Fruit fly (Drosophila melanogaster): ENCODE data around the gene beat-VII.
A peak's percentile ranks its signal among the peaks of the same experiment; 100 is the strongest.

beat-VII gene

dm6 chr3R:26714109-26714576 lies 32.4 kb upstream of the beat-VII start, which contains the start of gene amon (continued):
- TF ChIP-seq phol (tag; optimal IDR thresholded peaks at IDR 0.05) (peak; percentile 95), CG12391 (tag; optimal IDR thresholded peaks at IDR 0.05) (peak; percentile 97), gsb-n (tag; optimal IDR thresholded peaks at IDR 0.05) (peak; percentile 86), repo (GFP tag; optimal IDR thresholded peaks at IDR 0.05) (peak; percentile 98), CG3995 (GFP tag; optimal IDR thresholded peaks at IDR 0.05) (peak; percentile 79), CG15269 (tag; optimal IDR thresholded peaks at IDR 0.05) (peak; percentile 99), lov (optimal IDR thresholded peaks at IDR 0.05) (no peak), lov (GFP tag; IDR thresholded peaks at IDR 0.05) (peak; percentile 97), Pdp1 (GFP tag; optimal IDR thresholded peaks at IDR 0.05) (peak; percentile 98 to 99), Doc2 (GFP tag; IDR thresholded peaks at IDR 0.05) (peak; percentile 97), CG5953 (GFP tag; IDR thresholded peaks at IDR 0.05) (peak; percentile 97), Fer2 (tag; optimal IDR thresholded peaks at IDR 0.05) (peak; percentile 98), CG17186 (GFP tag; optimal IDR thresholded peaks at IDR 0.05) (peak; percentile 75), Ada2b (GFP tag; IDR thresholded peaks at IDR 0.05) (peak; percentile 99), CHES-1-like (GFP tag; optimal IDR thresholded peaks at IDR 0.05) (peak; percentile 99), CG9727 (GFP tag; optimal IDR thresholded peaks at IDR 0.05) (peak; percentile 97), CG2129 (GFP tag; IDR thresholded peaks at IDR 0.05; ENCODE audit: partially characterized antibody) (no peak), hbn (GFP tag; IDR thresholded peaks at IDR 0.05; ENCODE audit: partially characterized antibody) (no peak), Dad (GFP tag; optimal IDR thresholded peaks at IDR 0.05) (peak; percentile 98), Camta (GFP tag; optimal IDR thresholded peaks at IDR 0.05) (peak; percentile 96), CG2712 (tag; optimal IDR thresholded peaks at IDR 0.05) (peak; percentile 95), Rx (GFP tag; IDR thresholded peaks at IDR 0.05) (peak; percentile 98), fd96Cb (tag; optimal IDR thresholded peaks at IDR 0.05) (peak; percentile 96), CG9437 (GFP tag; optimal IDR thresholded peaks at IDR 0.05) (peak; percentile 88), al (GFP tag; IDR thresholded peaks at IDR 0.05) (peak; percentile 98), CG16815 (GFP tag; optimal IDR thresholded peaks at IDR 0.05) (peak; percentile 95), zen2 (GFP tag; IDR thresholded peaks at IDR 0.05; ENCODE audit: partially characterized antibody) (no peak), jumu (GFP tag; optimal IDR thresholded peaks at IDR 0.05) (peak; percentile 99), Dp (GFP tag; optimal IDR thresholded peaks at IDR 0.05) (peak; percentile 29), CG13775 (GFP tag; optimal IDR thresholded peaks at IDR 0.05) (peak; percentile 95), btn (GFP tag; optimal IDR thresholded peaks at IDR 0.05) (peak; percentile 95), caup (GFP tag; optimal IDR thresholded peaks at IDR 0.05; ENCODE audit: severe bottlenecking) (peak; percentile 100), CG1832 (GFP tag; optimal IDR thresholded peaks at IDR 0.05) (peak; percentile 44), CG10267 (tag; optimal IDR thresholded peaks at IDR 0.05) (peak; percentile 87), Fer1 (GFP tag; optimal IDR thresholded peaks at IDR 0.05) (peak; percentile 100), gt (GFP tag; IDR thresholded peaks at IDR 0.05) (peak; percentile 94), Mrtf (GFP tag; IDR thresholded peaks at IDR 0.05) (peak; percentile 99), E2f2 (GFP tag; IDR thresholded peaks at IDR 0.05) (peak; percentile 84), CG6854 (GFP tag; optimal IDR thresholded peaks at IDR 0.05) (peak; percentile 99), CG9817 (tag; optimal IDR thresholded peaks at IDR 0.05) (peak; percentile 99), crol (GFP tag; IDR thresholded peaks at IDR 0.05) (peak; percentile 80), hkb (optimal IDR thresholded peaks at IDR 0.05) (no peak), hkb (GFP tag; IDR thresholded peaks at IDR 0.05) (peak; percentile 99), Lpt (GFP tag; optimal IDR thresholded peaks at IDR 0.05) (no peak), run (tag; optimal IDR thresholded peaks at IDR 0.05) (peak; percentile 93), Max (GFP tag; optimal IDR thresholded peaks at IDR 0.05) (peak; percentile 95), slou (GFP tag; optimal IDR thresholded peaks at IDR 0.05) (peak; percentile 98), Antp (GFP tag; optimal IDR thresholded peaks at IDR 0.05) (peak; percentile 99), MESR4 (GFP tag; optimal IDR thresholded peaks at IDR 0.05) (peak; percentile 78), CG10274 (GFP tag; optimal IDR thresholded peaks at IDR 0.05) (peak; percentile 94), cad (GFP tag; optimal IDR thresholded peaks at IDR 0.05) (no peak)
